Fruit fly (Drosophila melanogaster) whole organism, embryonic: Measurements from ENCODE around the gene CG5386.

Experiments used
- CG10267 ChIP-seq: fragments of 200-800 bp; sonication (Bioruptor generic); optimal IDR thresholded peaks from 2 replicates; lab custom pipeline; 2018; ENCODE audit warnings: missing biosample characterization, mild to moderate bottlenecking, missing genetic modification characterization, moderate library complexity
- CG13287 ChIP-seq: fragments of 200-800 bp; sonication (Bioruptor generic); IDR thresholded peaks from 2 replicates; pipeline ENCODE4 v1.3.6; 2022; ENCODE audit warnings: missing biosample characterization, missing genetic modification characterization; ENCODE audit not compliant: partially characterized antibody
- CG14710 ChIP-seq: fragments of 200-800 bp; sonication (Bioruptor generic); optimal IDR thresholded peaks from 3 replicates; lab custom pipeline; 2019; ENCODE audit warnings: missing biosample characterization, mild to moderate bottlenecking, missing genetic modification characterization, moderate library complexity
- CG14860 ChIP-seq: fragments of 200-800 bp; sonication (Bioruptor generic); IDR thresholded peaks from 3 replicates; pipeline ENCODE4 v1.3.6; 2022; ENCODE audit warnings: missing biosample characterization, missing genetic modification characterization; ENCODE audit not compliant: partially characterized antibody
- CG14965 ChIP-seq: fragments of 200-800 bp; sonication (Bioruptor generic); optimal IDR thresholded peaks from 2 replicates; lab custom pipeline; 2016; ENCODE audit warnings: missing biosample characterization, missing genetic modification characterization, borderline replicate concordance
- CG1603 ChIP-seq: fragments of 200-800 bp; sonication (Bioruptor generic); optimal IDR thresholded peaks from 2 replicates; lab custom pipeline; 2019; ENCODE audit warnings: missing biosample characterization, mild to moderate bottlenecking, missing genetic modification characterization, moderate library complexity
- CG2712 ChIP-seq: fragments of 200-800 bp; optimal IDR thresholded peaks from 3 replicates; lab custom pipeline; 2019; ENCODE audit warnings: missing biosample characterization, mild to moderate bottlenecking, missing genetic modification characterization, moderate library complexity
- CG3065 ChIP-seq: fragments of 200-800 bp; sonication (Bioruptor generic); optimal IDR thresholded peaks from 2 replicates; lab custom pipeline; 2016; ENCODE audit warnings: missing biosample characterization, missing genetic modification characterization
- CG34224 ChIP-seq: fragments of 200-800 bp; sonication (Bioruptor generic); IDR thresholded peaks from 3 replicates; pipeline ENCODE4 v1.3.6; 2022; ENCODE audit warnings: missing biosample characterization, missing genetic modification characterization; ENCODE audit not compliant: partially characterized antibody
- CG5953 ChIP-seq: fragments of 200-800 bp; sonication (Bioruptor generic); IDR thresholded peaks from 2 replicates; pipeline ENCODE4 v1.3.6; 2022; ENCODE audit warnings: missing biosample characterization, missing genetic modification characterization
- CG6791 ChIP-seq: fragments of 200-800 bp; sonication (Bioruptor generic); IDR thresholded peaks from 3 replicates; pipeline ENCODE4 v1.3.6; 2022; ENCODE audit warnings: missing biosample characterization, missing genetic modification characterization; ENCODE audit not compliant: partially characterized antibody
- CG7963 ChIP-seq: fragments of 200-800 bp; sonication (Bioruptor generic); IDR thresholded peaks from 3 replicates; pipeline ENCODE4 v1.3.6; 2022; ENCODE audit warnings: missing biosample characterization, missing genetic modification characterization; ENCODE audit not compliant: partially characterized antibody
- CG9609 ChIP-seq: fragments of 200-800 bp; sonication (Bioruptor generic); optimal IDR thresholded peaks from 3 replicates; lab custom pipeline; 2016; ENCODE audit warnings: missing biosample characterization, missing genetic modification characterization
- Dll ChIP-seq: fragments of 200-800 bp; sonication (Bioruptor generic); IDR thresholded peaks from 4 replicates; pipeline ENCODE4 v1.3.6; 2022; ENCODE audit warnings: missing biosample characterization, missing genetic modification characterization; ENCODE audit not compliant: partially characterized antibody
- Doc3 ChIP-seq: fragments of 200-800 bp; sonication (Bioruptor generic); IDR thresholded peaks from 3 replicates; pipeline ENCODE4 v1.3.6; 2022; ENCODE audit warnings: missing biosample characterization, missing genetic modification characterization; ENCODE audit not compliant: partially characterized antibody
- Dp ChIP-seq: fragments of 200-800 bp; sonication (Bioruptor generic); optimal IDR thresholded peaks from 2 replicates; lab custom pipeline; 2018; ENCODE audit warnings: missing biosample characterization, mild to moderate bottlenecking, missing genetic modification characterization, moderate library complexity
- Dref ChIP-seq: fragments of 200-800 bp; sonication (Bioruptor generic); IDR thresholded peaks from 2 replicates; pipeline ENCODE4 v1.3.6; 2022; ENCODE audit warnings: missing biosample characterization, missing genetic modification characterization
- HLH4C ChIP-seq: fragments of 200-800 bp; sonication (Bioruptor generic); IDR thresholded peaks from 3 replicates; pipeline ENCODE4 v1.3.6; 2022; ENCODE audit warnings: missing biosample characterization, missing genetic modification characterization; ENCODE audit not compliant: partially characterized antibody
- Hr3 ChIP-seq: fragments of 200-800 bp; sonication (Bioruptor generic); optimal IDR thresholded peaks from 3 replicates; lab custom pipeline; 2016; ENCODE audit warnings: missing biosample characterization, missing genetic modification characterization
- Med ChIP-seq: fragments of 200-800 bp; sonication (Bioruptor generic); peaks from one replicate; lab custom pipeline; 2016; ENCODE audit warnings: missing biosample characterization, missing genetic modification characterization, mild to moderate bottlenecking, inconsistent platforms, moderate library complexity
- Opbp ChIP-seq: fragments of 200-800 bp; sonication (Bioruptor generic); IDR thresholded peaks from 3 replicates; pipeline ENCODE4 v1.3.6; 2022; ENCODE audit warnings: missing biosample characterization, missing genetic modification characterization; ENCODE audit not compliant: partially characterized antibody
- Scr ChIP-seq: fragments of 200-800 bp; sonication (Bioruptor generic); IDR thresholded peaks from 2 replicates; pipeline ENCODE4 v1.3.6; 2022; ENCODE audit warnings: missing biosample characterization, missing genetic modification characterization; ENCODE audit not compliant: partially characterized antibody
- Sry-δ ChIP-seq: fragments of 200-800 bp; sonication (Bioruptor generic); optimal IDR thresholded peaks from 2 replicates; lab custom pipeline; 2016; ENCODE audit warnings: missing biosample characterization, missing genetic modification characterization
- amos ChIP-seq: fragments of 200-800 bp; sonication (Bioruptor generic); IDR thresholded peaks from 2 replicates; pipeline ENCODE4 v1.3.6; 2022; ENCODE audit warnings: missing biosample characterization, missing genetic modification characterization; ENCODE audit not compliant: partially characterized antibody
- ash1 ChIP-seq: fragments of 200-800 bp; sonication (Bioruptor generic); optimal IDR thresholded peaks from 2 replicates; lab custom pipeline; 2018; ENCODE audit warnings: missing biosample characterization, mild to moderate bottlenecking, missing genetic modification characterization
- ato ChIP-seq: fragments of 200-800 bp; sonication (Bioruptor generic); IDR thresholded peaks from 2 replicates; pipeline ENCODE4 v1.3.6; 2022; ENCODE audit warnings: missing biosample characterization, missing genetic modification characterization; ENCODE audit not compliant: partially characterized antibody
- bbx ChIP-seq: fragments of 200-800 bp; sonication (Bioruptor generic); IDR thresholded peaks from 2 replicates; pipeline ENCODE4 v1.3.6; 2022; ENCODE audit warnings: missing biosample characterization, missing genetic modification characterization; ENCODE audit not compliant: partially characterized antibody
- crp ChIP-seq, 2 experiments: fragments of 200-800 bp; sonication (Bioruptor generic); optimal IDR thresholded peaks; 2 replicates in 1 of 2; 3 replicates in 1 of 2; lab custom pipeline; 2017; ENCODE audit warnings: missing biosample characterization in 2 of 2, missing genetic modification characterization in 2 of 2, mild to moderate bottlenecking in 1 of 2, moderate library complexity in 1 of 2
- gcm ChIP-seq: fragments of 200-800 bp; sonication (Bioruptor generic); optimal IDR thresholded peaks from 2 replicates; lab custom pipeline; 2019; ENCODE audit warnings: missing biosample characterization, mild to moderate bottlenecking, missing genetic modification characterization, moderate library complexity
- gem ChIP-seq: fragments of 200-800 bp; sonication (Bioruptor generic); optimal IDR thresholded peaks from 2 replicates; lab custom pipeline; 2019; ENCODE audit warnings: missing biosample characterization, mild to moderate bottlenecking, missing genetic modification characterization, moderate library complexity
- hb ChIP-seq: fragments of 200-800 bp; sonication (Bioruptor generic); IDR thresholded peaks from 3 replicates; pipeline ENCODE4 v1.3.6; 2022; ENCODE audit warnings: missing biosample characterization, missing genetic modification characterization; ENCODE audit not compliant: partially characterized antibody
- inv ChIP-seq: fragments of 200-800 bp; sonication (Bioruptor generic); IDR thresholded peaks from 2 replicates; pipeline ENCODE4 v1.3.6; 2022; ENCODE audit warnings: missing biosample characterization, missing genetic modification characterization; ENCODE audit not compliant: partially characterized antibody
- lab ChIP-seq: fragments of 200-800 bp; sonication (Bioruptor generic); optimal IDR thresholded peaks from 3 replicates; lab custom pipeline; 2017; ENCODE audit warnings: missing biosample characterization, missing genetic modification characterization, mild to moderate bottlenecking, moderate library complexity, missing genetic modification reagents
- lbe ChIP-seq: fragments of 200-800 bp; sonication (Bioruptor generic); optimal IDR thresholded peaks from 2 replicates; lab custom pipeline; 2016; ENCODE audit warnings: missing biosample characterization, mild to moderate bottlenecking, missing genetic modification characterization
- mld ChIP-seq: fragments of 200-800 bp; sonication (Bioruptor generic); IDR thresholded peaks from 3 replicates; pipeline ENCODE4 v1.3.6; 2022; ENCODE audit warnings: missing biosample characterization, missing genetic modification characterization; ENCODE audit not compliant: partially characterized antibody
- nerfin-2 ChIP-seq: fragments of 200-800 bp; sonication (Bioruptor generic); IDR thresholded peaks from 2 replicates; pipeline ENCODE4 v1.3.6; 2022; ENCODE audit warnings: missing biosample characterization, missing genetic modification characterization; ENCODE audit not compliant: partially characterized antibody
- p53 ChIP-seq: fragments of 200-800 bp; sonication (Bioruptor generic); optimal IDR thresholded peaks from 2 replicates; lab custom pipeline; 2016; ENCODE audit warnings: missing biosample characterization, missing genetic modification characterization
- sens-2 ChIP-seq: fragments of 200-800 bp; sonication (Bioruptor generic); IDR thresholded peaks from 2 replicates; pipeline ENCODE4 v1.3.6; 2022; ENCODE audit warnings: missing biosample characterization, missing genetic modification characterization
- sr ChIP-seq: fragments of 200-800 bp; sonication (Bioruptor generic); IDR thresholded peaks from 3 replicates; pipeline ENCODE4 v1.3.6; 2022; ENCODE audit warnings: missing biosample characterization, missing genetic modification characterization
- stwl ChIP-seq: fragments of 200-800 bp; sonication (Bioruptor generic); optimal IDR thresholded peaks from 3 replicates; lab custom pipeline; 2018; ENCODE audit warnings: missing biosample characterization, mild to moderate bottlenecking, missing genetic modification characterization, moderate library complexity
- tna ChIP-seq: fragments of 200-800 bp; sonication (Bioruptor generic); IDR thresholded peaks from 2 replicates; pipeline ENCODE4 v1.3.6; 2022; ENCODE audit warnings: missing biosample characterization, missing genetic modification characterization; ENCODE audit not compliant: partially characterized antibody
- trem ChIP-seq: fragments of 200-800 bp; optimal IDR thresholded peaks from 3 replicates; lab custom pipeline; 2019; ENCODE audit warnings: missing biosample characterization, mild to moderate bottlenecking, missing genetic modification characterization, moderate library complexity
- vnd ChIP-seq: fragments of 200-800 bp; sonication (Bioruptor generic); IDR thresholded peaks from 3 replicates; pipeline ENCODE4 v1.3.6; 2022; ENCODE audit warnings: missing biosample characterization, missing genetic modification characterization; ENCODE audit not compliant: partially characterized antibody
- vvl ChIP-seq: fragments of 200-800 bp; sonication (Bioruptor generic); IDR thresholded peaks from 2 replicates; pipeline ENCODE4 v1.3.6; 2022; ENCODE audit warnings: missing biosample characterization, missing genetic modification characterization
- zen2 ChIP-seq: fragments of 200-800 bp; sonication (Bioruptor generic); IDR thresholded peaks from 3 replicates; pipeline ENCODE4 v1.3.6; 2022; ENCODE audit warnings: missing biosample characterization, missing genetic modification characterization; ENCODE audit not compliant: partially characterized antibody

The CG5386 gene

dm6 chr3R:22381735-22382134 lies 39.7 kb upstream of the CG5386 start, which contains the start of gene Gpdh3:
Gpdh3 (plus strand) TSS chr3R:22382035.
- no peak for TF ChIP-seq ash1
- TF ChIP-seq sr (GFP tag; lab: Robert Waterston, UW): no peak
- 0 out of 3 replicates have a peak, but pooled peaks have one; percentile 35 for TF ChIP-seq Opbp (GFP tag; lab: Robert Waterston, UW)
- TF ChIP-seq Med (GFP tag; lab: Kevin White, UChicago): peak; percentile 49
- peak; percentile 40 for TF ChIP-seq gcm
- TF ChIP-seq vvl: no peak

- TF ChIP-seq CG9609 (GFP tag; lab: Kevin White, UChicago) (no peak), CG34224 (GFP tag; lab: Robert Waterston, UW) (peak; percentile 84), Dll (GFP tag; lab: Robert Waterston, UW) (peak; percentile 82), CG10267 (tag; lab: Kevin White, UChicago) (peak; percentile 6), mld (GFP tag; lab: Robert Waterston, UW) (peak; percentile 76; the same call in 2 of the 3 replicates), CG7963 (GFP tag; lab: Robert Waterston, UW) (peak; percentile 84), gem (tag; lab: Kevin White, UChicago) (no peak), stwl (tag; lab: Kevin White, UChicago) (peak; percentile 73), sens-2 (GFP tag; lab: Robert Waterston, UW) (no peak), CG6791 (GFP tag; lab: Robert Waterston, UW) (peak; percentile 85), Dref (GFP tag; lab: Robert Waterston, UW) (peak; percentile 83), lbe (no peak), Doc3 (GFP tag; lab: Robert Waterston, UW) (peak; percentile 80), CG14965 (no peak), HLH4C (peak; percentile 92), amos (peak; percentile 77), crp (GFP tag; optimal IDR thresholded peaks at IDR 0.05; lab: Kevin White, UChicago) (peak in 1 of 2 experiments; percentile 72), nerfin-2 (GFP tag; lab: Robert Waterston, UW) (peak; percentile 85), trem (peak; percentile 57), Sry-δ (peak; percentile 82), p53 (GFP tag; lab: Kevin White, UChicago) (no peak), CG14710 (tag; lab: Kevin White, UChicago) (peak; percentile 9), zen2 (GFP tag; lab: Robert Waterston, UW) (peak; percentile 88), CG13287 (GFP tag; lab: Robert Waterston, UW) (peak; percentile 85), CG2712 (peak; percentile 46), CG3065 (GFP tag; lab: Kevin White, UChicago) (no peak), bbx (GFP tag; lab: Robert Waterston, UW) (peak; percentile 84), tna (peak; percentile 89), hb (GFP tag; lab: Robert Waterston, UW) (peak; percentile 82), vnd (GFP tag; lab: Robert Waterston, UW) (peak; percentile 80), vvl (peak; percentile 17; the same call in 1 of the 2 replicates), Hr3 (GFP tag; lab: Kevin White, UChicago) (no peak), CG14860 (peak; percentile 82), ato (peak; percentile 81), lab (no peak), CG5953 (GFP tag; lab: Robert Waterston, UW) (no peak), inv (GFP tag; lab: Robert Waterston, UW) (peak; percentile 49; the same call in 1 of the 2 replicates), CG1603 (tag; lab: Kevin White, UChicago) (peak; percentile 37), Scr (GFP tag; lab: Robert Waterston, UW) (peak; percentile 78), Dp (GFP tag; lab: Kevin White, UChicago) (peak; percentile 74)
These were observed 39.0 kb upstream of the CG5386 start, which contains the start of gene CG43342 for dm6 chr3R:22381077-22381476. CG43342 (plus strand) TSS chr3R:22381340.
